Worm (Caenorhabditis elegans) whole organism, young adult: ENCODE data around the gene B0238.15.

Experiments
- C06A6.2 ChIP-seq: fragments of 200-800 bp; sonication (Bioruptor generic); conservative IDR thresholded peaks from 2 replicates; pipeline ENCODE4 v1.3.6; 2022; ENCODE audit warnings: missing genetic modification characterization, missing compliant biosample characterization
- F49E8.2 ChIP-seq: sonication (generic microtip); optimal IDR thresholded peaks from 3 replicates; lab custom pipeline; 2017; ENCODE audit warnings: missing genetic modification characterization, mild to moderate bottlenecking, missing compliant biosample characterization, antibody characterized with exemption, moderate library complexity; ENCODE audit not compliant: insufficient read depth
- ama-1 ChIP-seq, 3 experiments: fragments of 150-350 bp in 1 of 3; sonication (generic microtip) in 2 of 3; optimal IDR thresholded peaks; 2 replicates each; lab custom pipeline; 2014 to 2018; ENCODE audit warnings: missing biosample characterization in 2 of 3, missing genetic modification characterization in 2 of 3, missing genetic modification reagents in 2 of 3
- hmg-20 ChIP-seq: fragments of 200-800 bp; sonication (Bioruptor generic); IDR thresholded peaks from 2 replicates; pipeline ENCODE4 v1.3.6; 2022; ENCODE audit warnings: missing genetic modification reagents, missing genetic modification characterization, missing compliant biosample characterization
- lsy-27 ChIP-seq: sonication (generic microtip); optimal IDR thresholded peaks from 2 replicates; lab custom pipeline; 2017; ENCODE audit warnings: missing genetic modification characterization, mild to moderate bottlenecking, missing compliant biosample characterization, antibody characterized with exemption, missing genotype, borderline replicate concordance; ENCODE audit not compliant: insufficient read depth
- nhr-27 ChIP-seq: fragments of 200-800 bp; sonication (Bioruptor generic); optimal IDR thresholded peaks from 2 replicates; lab custom pipeline; 2018; ENCODE audit warnings: mild to moderate bottlenecking, missing genetic modification characterization, moderate library complexity, missing compliant biosample characterization
- unc-62 ChIP-seq: fragments of 150-350 bp; optimal IDR thresholded peaks from 2 replicates; lab custom pipeline; 2014; ENCODE audit warnings: missing biosample characterization, missing genetic modification reagents, missing genetic modification characterization
- xnd-1 ChIP-seq: sonication (generic microtip); optimal IDR thresholded peaks from 2 replicates; lab custom pipeline; 2016; ENCODE audit warnings: missing genotype, missing genetic modification reagents, missing genetic modification characterization, missing compliant biosample characterization

ce11 chrV:5201706-5202105, 38.3 kb upstream of the B0238.15 start:
- no peak for TF ChIP-seq ama-1 (optimal IDR thresholded peaks at IDR 0.05; lab: Kevin White, UChicago)
- no peak for TF ChIP-seq ama-1 (GFP tag; optimal IDR thresholded peaks at IDR 0.05; lab: Kevin White, UChicago)
- no peak for TF ChIP-seq lsy-27
- no peak for TF ChIP-seq nhr-27 (tag; lab: Kevin White, UChicago)
- TF ChIP-seq F49E8.2 (tag; lab: Kevin White, UChicago), result no peak
- no peak for TF ChIP-seq unc-62
- TF ChIP-seq C06A6.2, result no peak
- no peak for TF ChIP-seq hmg-20 (GFP tag; lab: Robert Waterston, UW)
- TF ChIP-seq xnd-1 (tag; lab: Kevin White, UChicago), result no peak
